Fruit fly (Drosophila melanogaster) whole organism, embryonic: ENCODE results near the gene Ire1.
A peak's percentile ranks its signal among the peaks of the same experiment; 100 is the strongest.

Experiments used
- Bteb2 ChIP-seq: fragments of 200-800 bp; sonication (Bioruptor generic); optimal IDR thresholded peaks from 2 replicates; lab custom pipeline; 2016; ENCODE audit warnings: missing biosample characterization, missing genetic modification characterization
- CG11247 ChIP-seq: fragments of 200-800 bp; sonication (Bioruptor generic); IDR thresholded peaks from 2 replicates; pipeline ENCODE4 v1.3.6; 2022; ENCODE audit warnings: missing biosample characterization, missing genetic modification characterization
- CG12659 ChIP-seq: fragments of 200-800 bp; sonication (Bioruptor generic); optimal IDR thresholded peaks from 3 replicates; lab custom pipeline; 2017; ENCODE audit warnings: mild to moderate bottlenecking, missing biosample characterization, missing genetic modification reagents, missing genetic modification characterization
- CG15601 ChIP-seq: fragments of 200-800 bp; sonication (Bioruptor generic); optimal IDR thresholded peaks from 3 replicates; lab custom pipeline; 2019; ENCODE audit warnings: missing biosample characterization, mild to moderate bottlenecking, missing genetic modification characterization, moderate library complexity
- CG3407 ChIP-seq: fragments of 200-800 bp; sonication (Bioruptor generic); optimal IDR thresholded peaks from 2 replicates; lab custom pipeline; 2018; ENCODE audit warnings: missing biosample characterization, mild to moderate bottlenecking, missing genetic modification characterization
- D ChIP-seq, 2 experiments: fragments of 200-800 bp in 1 of 2; fragments of >200 bp in 1 of 2; sonication (Bioruptor generic) in 1 of 2; optimal IDR thresholded peaks; 2 replicates in 1 of 2; 3 replicates in 1 of 2; lab custom pipeline; 2017; ENCODE audit warnings: mild to moderate bottlenecking in 1 of 2, missing biosample characterization in 1 of 2, missing genetic modification characterization in 1 of 2, missing genetic modification reagents in 1 of 2
- Doc2 ChIP-seq: fragments of 200-800 bp; sonication (Bioruptor generic); IDR thresholded peaks from 2 replicates; pipeline ENCODE4 v1.3.6; 2022; ENCODE audit warnings: missing biosample characterization, missing genetic modification characterization
- ab ChIP-seq: fragments of 200-800 bp; sonication (Bioruptor generic); optimal IDR thresholded peaks from 2 replicates; lab custom pipeline; 2016; ENCODE audit warnings: missing biosample characterization, missing genetic modification characterization
- ap ChIP-seq: fragments of 200-800 bp; sonication (Bioruptor generic); IDR thresholded peaks from 2 replicates; pipeline ENCODE4 v1.3.6; 2022; ENCODE audit warnings: missing biosample characterization, missing genetic modification characterization
- chn ChIP-seq: fragments of 200-800 bp; sonication (Bioruptor generic); optimal IDR thresholded peaks from 2 replicates; lab custom pipeline; 2016; ENCODE audit warnings: missing biosample characterization, missing genetic modification characterization
- dimm ChIP-seq: fragments of 200-800 bp; sonication (Bioruptor generic); IDR thresholded peaks from 2 replicates; pipeline ENCODE4 v1.3.6; 2022; ENCODE audit warnings: missing biosample characterization, missing genetic modification characterization
- ems ChIP-seq: fragments of 200-800 bp; sonication (Bioruptor generic); optimal IDR thresholded peaks from 3 replicates; lab custom pipeline; 2016; ENCODE audit warnings: missing biosample characterization, missing genetic modification characterization
- row ChIP-seq: fragments of 200-800 bp; sonication (Bioruptor generic); IDR thresholded peaks from 3 replicates; pipeline ENCODE4 v1.3.6; 2022; ENCODE audit warnings: missing biosample characterization, missing genetic modification characterization
- yki ChIP-seq: fragments of >200 bp; optimal IDR thresholded peaks from 3 replicates; lab custom pipeline; 2018

dm6 chr3R:19820994-19821393 lies 40.1 kb downstream of the Ire1 start:
- no peak for TF ChIP-seq D (optimal IDR thresholded peaks at IDR 0.05; lab: Kevin White, UChicago)
- peak; percentile 4 for TF ChIP-seq D (GFP tag; optimal IDR thresholded peaks at IDR 0.05; lab: Kevin White, UChicago)
- TF ChIP-seq CG11247: no peak
- TF ChIP-seq row (GFP tag; lab: Robert Waterston, UW): peak; percentile 41; the same call in 1 of the 3 replicates
- no peak for TF ChIP-seq yki (lab: Kevin White, UChicago)
- no peak for TF ChIP-seq ems
- TF ChIP-seq Doc2: no peak
- TF ChIP-seq ab: no peak
- TF ChIP-seq ap (GFP tag; lab: Robert Waterston, UW): no peak
- TF ChIP-seq dimm: no peak
- no peak for TF ChIP-seq chn (GFP tag; lab: Kevin White, UChicago)
- TF ChIP-seq CG15601 (tag; lab: Kevin White, UChicago): no peak
- TF ChIP-seq CG12659: no peak
- no peak for TF ChIP-seq Bteb2 (GFP tag; lab: Kevin White, UChicago)
- no peak for TF ChIP-seq CG3407
